Worm (Caenorhabditis elegans): Measurements from ENCODE around the gene rpac-19.

The rpac-19 gene

DNA sequence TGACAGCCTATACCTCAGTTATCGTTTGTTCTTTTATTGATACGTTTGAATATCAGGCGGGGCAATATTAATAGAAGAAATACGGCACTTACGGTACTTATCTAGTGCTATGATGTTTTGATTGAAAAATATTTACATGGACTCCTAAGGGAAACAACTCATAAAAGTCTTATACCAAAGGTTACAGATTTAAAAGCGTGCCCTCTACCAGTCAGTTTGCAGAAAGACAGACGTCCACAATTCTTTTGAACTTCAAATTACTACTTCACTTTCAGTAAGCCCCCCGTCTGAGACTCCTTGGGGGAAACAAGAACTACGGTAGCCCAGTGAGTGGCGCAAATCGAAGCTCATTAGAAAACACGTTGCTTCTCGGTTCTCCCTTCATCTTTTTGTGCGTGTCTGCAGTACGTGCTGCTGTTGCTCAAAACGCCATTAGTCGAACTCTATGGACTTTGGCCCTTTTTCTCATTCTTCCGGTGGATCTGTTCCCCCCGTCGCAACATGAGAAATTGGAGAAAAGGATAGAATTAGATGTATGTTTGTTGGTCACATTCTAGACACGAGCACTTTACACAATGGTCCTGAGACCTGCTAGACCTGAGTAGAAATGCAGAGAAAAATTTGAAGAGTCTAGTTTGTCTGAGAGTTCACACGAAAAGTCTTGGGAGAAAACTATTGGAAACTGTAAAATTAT is 32.7 kb upstream of the rpac-19 start (continued):
- no peak for TF ChIP-seq nhr-48 (tag; optimal IDR thresholded peaks at IDR 0.05)
- TF ChIP-seq unc-62 (GFP tag; optimal IDR thresholded peaks at IDR 0.05 in 1 of 2), result no peak
- TF ChIP-seq unc-62 (tag; optimal IDR thresholded peaks at IDR 0.05), result no peak
- TF ChIP-seq lir-3 (tag; optimal IDR thresholded peaks at IDR 0.05), result no peak
- peak; percentile 90 for TF ChIP-seq aha-1 (tag)
- TF ChIP-seq lin-13 (GFP tag; optimal IDR thresholded peaks at IDR 0.05), result no peak
- TF ChIP-seq aly-2 (tag; optimal IDR thresholded peaks at IDR 0.05), result no peak
- no peak for TF ChIP-seq zfp-3 (GFP tag; conservative IDR thresholded peaks at IDR 0.05)
- no peak for TF ChIP-seq ama-1 (optimal IDR thresholded peaks at IDR 0.05)
- TF ChIP-seq cey-2 (tag; optimal IDR thresholded peaks at IDR 0.05; ENCODE audit: borderline replicate concordance, insufficient read depth), result no peak
- TF ChIP-seq ztf-7 (tag; optimal IDR thresholded peaks at IDR 0.05), result no peak
- no peak for TF ChIP-seq unc-39 (tag; optimal IDR thresholded peaks at IDR 0.05)
- TF ChIP-seq nhr-28 (tag; optimal IDR thresholded peaks at IDR 0.05), result no peak
- TF ChIP-seq zag-1 (tag; optimal IDR thresholded peaks at IDR 0.05), result no peak
- no peak for TF ChIP-seq ceh-20 (GFP tag; IDR thresholded peaks at IDR 0.05)
- TF ChIP-seq pha-4 (GFP tag; IDR thresholded peaks at IDR 0.05), result no peak
- TF ChIP-seq pha-4 (tag; optimal IDR thresholded peaks at IDR 0.05), result no peak
- no peak for TF ChIP-seq spr-1 (tag; optimal IDR thresholded peaks at IDR 0.05)

ce11 chrIII:9661119-9661518 is 31.4 kb upstream of the rpac-19 start:
- TF ChIP-seq rbr-2 (tag; optimal IDR thresholded peaks at IDR 0.05) (no peak), egl-43 (GFP tag; IDR thresholded peaks at IDR 0.05) (no peak), nhr-48 (tag; optimal IDR thresholded peaks at IDR 0.05) (peak; percentile 59), R02D3.7 (tag; optimal IDR thresholded peaks at IDR 0.05) (no peak), daf-16 (GFP tag; optimal IDR thresholded peaks at IDR 0.05) (no peak), daf-16 (tag; optimal IDR thresholded peaks at IDR 0.05) (no peak)

ce11 chrIII:9658569-9658968 is 28.9 kb upstream of the rpac-19 start:
- TF ChIP-seq saeg-2 (GFP tag; IDR thresholded peaks at IDR 0.05) (no peak), ceh-62 (tag; optimal IDR thresholded peaks at IDR 0.05) (no peak), ztf-7 (tag; optimal IDR thresholded peaks at IDR 0.05) (no peak), attf-4 (tag; optimal IDR thresholded peaks at IDR 0.05) (no peak), hif-1 (tag; optimal IDR thresholded peaks at IDR 0.05) (no peak), lin-1 (GFP tag; IDR thresholded peaks at IDR 0.05) (no peak), lin-29 (GFP tag; IDR thresholded peaks at IDR 0.05) (no peak), ceh-44 (GFP tag; IDR thresholded peaks at IDR 0.05) (no peak), fos-1 (tag; optimal IDR thresholded peaks at IDR 0.05) (no peak), aly-2 (tag; optimal IDR thresholded peaks at IDR 0.05) (no peak)

- TF ChIP-seq unc-62 (GFP tag; optimal IDR thresholded peaks at IDR 0.05 in 1 of 2), result no peak
- no peak for TF ChIP-seq unc-62 (tag; optimal IDR thresholded peaks at IDR 0.05)
- no peak for TF ChIP-seq T26A8.4 (GFP tag; IDR thresholded peaks at IDR 0.05)
- TF ChIP-seq ctbp-1 (GFP tag; IDR thresholded peaks at IDR 0.05), result no peak
- no peak for TF ChIP-seq gei-8 (GFP tag; optimal IDR thresholded peaks at IDR 0.05)
- no peak for TF ChIP-seq mxl-2 (GFP tag; conservative IDR thresholded peaks at IDR 0.05)
- TF ChIP-seq T20F7.1 (GFP tag; optimal IDR thresholded peaks at IDR 0.05), result no peak
- TF ChIP-seq arid-1 (GFP tag; conservative IDR thresholded peaks at IDR 0.05), result no peak
- TF ChIP-seq nhr-6 (tag; optimal IDR thresholded peaks at IDR 0.05), result no peak
- TF ChIP-seq hmg-1.1 (GFP tag; IDR thresholded peaks at IDR 0.05), result no peak
- TF ChIP-seq egl-43 (GFP tag; IDR thresholded peaks at IDR 0.05), result no peak
- no peak for TF ChIP-seq dmd-8 (GFP tag; IDR thresholded peaks at IDR 0.05)
- no peak for TF ChIP-seq aha-1 (tag)
- TF ChIP-seq nhr-41 (GFP tag; IDR thresholded peaks at IDR 0.05), result no peak
- TF ChIP-seq ceh-44 (GFP tag; IDR thresholded peaks at IDR 0.05), result no peak
- no peak for TF ChIP-seq ceh-20 (GFP tag; IDR thresholded peaks at IDR 0.05)
- TF ChIP-seq ZK337.2 (GFP tag; IDR thresholded peaks at IDR 0.05), result no peak
- no peak for TF ChIP-seq madf-5 (GFP tag; IDR thresholded peaks at IDR 0.05)
- no peak for TF ChIP-seq tag-97 (GFP tag; IDR thresholded peaks at IDR 0.05)
- TF ChIP-seq jun-1 (tag; optimal IDR thresholded peaks at IDR 0.05), result no peak
- TF ChIP-seq zip-11 (GFP tag; IDR thresholded peaks at IDR 0.05), result no peak
These were observed 26.1 kb upstream of the rpac-19 start, which contains the start of gene C15H7.4 for ce11 chrIII:9655802-9656201. Gene C15H7.4 (minus strand): TSS chrIII:9655902.

All from whole organism, L4 larva.